Fruit fly (Drosophila melanogaster): ENCODE measurements around the gene CG14441.
A peak's percentile ranks its signal among the peaks of the same experiment; 100 is the strongest.

CG14441 gene

dm6 chrX:6688620-6689400, 10.5 kb upstream of the CG14441 start, which contains the start of gene CG3184 (continued):
- TF ChIP-seq B-H1 (GFP tag; IDR thresholded peaks at IDR 0.05) (no peak), Hr3 (GFP tag; optimal IDR thresholded peaks at IDR 0.05) (no peak), CG1647 (GFP tag; optimal IDR thresholded peaks at IDR 0.05) (no peak), dan (GFP tag; IDR thresholded peaks at IDR 0.05) (no peak), nerfin-2 (GFP tag; IDR thresholded peaks at IDR 0.05; ENCODE audit: partially characterized antibody) (peak; percentile 67; the same call in 1 of the 2 replicates), nom (GFP tag; optimal IDR thresholded peaks at IDR 0.05) (no peak), Dref (GFP tag; IDR thresholded peaks at IDR 0.05) (peak; percentile 59), CG8924 (tag; optimal IDR thresholded peaks at IDR 0.05) (no peak), CG13894 (tag; optimal IDR thresholded peaks at IDR 0.05) (no peak), Ssrp (tag; optimal IDR thresholded peaks at IDR 0.05) (no peak), CG11398 (GFP tag; optimal IDR thresholded peaks at IDR 0.05) (no peak), yki (optimal IDR thresholded peaks at IDR 0.05) (no peak), CG30020 (tag; optimal IDR thresholded peaks at IDR 0.05) (no peak), Dbx (GFP tag; IDR thresholded peaks at IDR 0.05) (no peak), chinmo (GFP tag; IDR thresholded peaks at IDR 0.05; ENCODE audit: partially characterized antibody) (no peak), CG18011 (GFP tag; optimal IDR thresholded peaks at IDR 0.05) (no peak), CG7987 (GFP tag; optimal IDR thresholded peaks at IDR 0.05) (no peak), fd64A (GFP tag; optimal IDR thresholded peaks at IDR 0.05) (no peak), HLH4C (GFP tag; IDR thresholded peaks at IDR 0.05; ENCODE audit: partially characterized antibody) (peak; percentile 67), Trl (optimal IDR thresholded peaks at IDR 0.05) (no peak), Trl (GFP tag; optimal IDR thresholded peaks at IDR 0.05) (no peak), zen (tag; optimal IDR thresholded peaks at IDR 0.05) (no peak), CG31365 (tag; optimal IDR thresholded peaks at IDR 0.05) (no peak), Pdp1 (GFP tag; optimal IDR thresholded peaks at IDR 0.05) (no peak), lov (optimal IDR thresholded peaks at IDR 0.05) (no peak), lov (GFP tag; IDR thresholded peaks at IDR 0.05) (no peak), CG6689 (GFP tag; IDR thresholded peaks at IDR 0.05) (no peak), CG12219 (GFP tag; optimal IDR thresholded peaks at IDR 0.05) (no peak), CG2712 (tag; optimal IDR thresholded peaks at IDR 0.05) (no peak), Mes4 (GFP tag; optimal IDR thresholded peaks at IDR 0.05) (no peak), CG10274 (GFP tag; optimal IDR thresholded peaks at IDR 0.05) (no peak), Atf6 (GFP tag; IDR thresholded peaks at IDR 0.05) (no peak), repo (GFP tag; optimal IDR thresholded peaks at IDR 0.05) (no peak), odd (GFP tag; optimal IDR thresholded peaks at IDR 0.05) (no peak), kah (GFP tag; optimal IDR thresholded peaks at IDR 0.05) (no peak), CG2116 (GFP tag; optimal IDR thresholded peaks at IDR 0.05) (peak; percentile 87), klu (GFP tag; IDR thresholded peaks at IDR 0.05) (no peak), CG8388 (GFP tag; optimal IDR thresholded peaks at IDR 0.05) (no peak), Sox100B (GFP tag; optimal IDR thresholded peaks at IDR 0.05) (no peak), ttk (GFP tag; IDR thresholded peaks at IDR 0.05) (no peak), CG3995 (GFP tag; optimal IDR thresholded peaks at IDR 0.05) (no peak), CG14965 (GFP tag; optimal IDR thresholded peaks at IDR 0.05; ENCODE audit: borderline replicate concordance) (no peak), CG5245 (GFP tag; optimal IDR thresholded peaks at IDR 0.05) (no peak), dysf (GFP tag; IDR thresholded peaks at IDR 0.05) (no peak), kni (GFP tag; optimal IDR thresholded peaks at IDR 0.05) (no peak), Sry-δ (GFP tag; optimal IDR thresholded peaks at IDR 0.05) (peak; percentile 23), CG10654 (GFP tag; optimal IDR thresholded peaks at IDR 0.05) (no peak), CG4328 (GFP tag; optimal IDR thresholded peaks at IDR 0.05) (no peak), Hand (GFP tag; optimal IDR thresholded peaks at IDR 0.05) (no peak), CG4854 (GFP tag; optimal IDR thresholded peaks at IDR 0.05) (no peak), Rfx (GFP tag; IDR thresholded peaks at IDR 0.05) (no peak)

All from whole organism, embryonic.